Worm (Caenorhabditis elegans) whole organism, late embryonic: ENCODE measurements around the gene str-205.

Source experiments
- F13H6.1 ChIP-seq: sonication (generic microtip); optimal IDR thresholded peaks from 2 replicates; lab custom pipeline; 2016; ENCODE audit warnings: missing genetic modification characterization, missing compliant biosample characterization
- K09A11.1 ChIP-seq: sonication (generic microtip); optimal IDR thresholded peaks from 2 replicates; lab custom pipeline; 2017; ENCODE audit warnings: antibody characterized with exemption, mild to moderate bottlenecking, missing genetic modification characterization, missing compliant biosample characterization; ENCODE audit not compliant: insufficient read depth
- ama-1 ChIP-seq: fragments of 150-350 bp; optimal IDR thresholded peaks from 2 replicates; lab custom pipeline; 2014
- ceh-14 ChIP-seq: sonication (generic microtip); optimal IDR thresholded peaks from 2 replicates; lab custom pipeline; 2016; ENCODE audit warnings: missing genotype, missing genetic modification characterization, missing compliant biosample characterization
- dve-1 ChIP-seq: sonication (generic microtip); optimal IDR thresholded peaks from 2 replicates; lab custom pipeline; 2017; ENCODE audit warnings: antibody characterized with exemption, mild to moderate bottlenecking, missing genetic modification characterization, missing compliant biosample characterization
- elt-2 ChIP-seq: sonication (generic microtip); optimal IDR thresholded peaks from 2 replicates; lab custom pipeline; 2016; ENCODE audit warnings: missing genetic modification reagents, missing genetic modification characterization, missing compliant biosample characterization
- hlh-15 ChIP-seq: sonication (generic microtip); optimal IDR thresholded peaks from 2 replicates; lab custom pipeline; 2016; ENCODE audit warnings: missing genetic modification characterization, missing compliant biosample characterization
- hlh-30 ChIP-seq: sonication (generic microtip); optimal IDR thresholded peaks from 2 replicates; lab custom pipeline; 2017; ENCODE audit warnings: antibody characterized with exemption, missing genetic modification characterization, missing compliant biosample characterization; ENCODE audit not compliant: insufficient read depth
- lin-11 ChIP-seq: fragments of 200-800 bp; sonication (Bioruptor generic); optimal IDR thresholded peaks from 2 replicates; lab custom pipeline; 2018; ENCODE audit warnings: mild to moderate bottlenecking, missing genetic modification characterization, missing compliant biosample characterization
- nfya-1 ChIP-seq: sonication (generic microtip); optimal IDR thresholded peaks from 2 replicates; lab custom pipeline; 2017; ENCODE audit warnings: missing genetic modification characterization, mild to moderate bottlenecking, missing compliant biosample characterization, antibody characterized with exemption, moderate library complexity
- nhr-11 ChIP-seq: fragments of 150-350 bp; optimal IDR thresholded peaks from 2 replicates; lab custom pipeline; 2014; ENCODE audit warnings: missing biosample characterization, missing genetic modification characterization

- TF ChIP-seq dve-1 (tag; lab: Kevin White, UChicago) = no peak
- no peak for TF ChIP-seq hlh-15 (tag; lab: Kevin White, UChicago)
- no peak for TF ChIP-seq K09A11.1 (tag; lab: Kevin White, UChicago)
- no peak for TF ChIP-seq ceh-14 (tag; lab: Kevin White, UChicago)
- TF ChIP-seq hlh-30 (tag; lab: Kevin White, UChicago) = no peak
- TF ChIP-seq nhr-11 (tag; lab: Kevin White, UChicago) = no peak
- TF ChIP-seq lin-11 = no peak
- TF ChIP-seq elt-2 (tag; lab: Kevin White, UChicago) = no peak
- no peak for TF ChIP-seq nfya-1 (tag; lab: Kevin White, UChicago)
- TF ChIP-seq ama-1 = no peak
- TF ChIP-seq F13H6.1 (tag; lab: Kevin White, UChicago) = no peak
These were observed 50.5 kb downstream of the str-205 start, which contains the start of gene T19H12.15 for ce11 chrV:4879251-4879650.
